Worm (Caenorhabditis elegans) whole organism, young adult: ENCODE results near the gene Y97E10AR.8.

Source experiments
- B0261.1 ChIP-seq: sonication (generic microtip); optimal IDR thresholded peaks from 2 replicates; lab custom pipeline; 2016; ENCODE audit warnings: mild to moderate bottlenecking, missing genetic modification characterization, moderate library complexity, missing compliant biosample characterization
- B0336.3 ChIP-seq: fragments of 200-800 bp; sonication (Bioruptor generic); IDR thresholded peaks from 2 replicates; pipeline ENCODE4 v1.3.6; 2022; ENCODE audit warnings: missing genetic modification characterization, missing compliant biosample characterization
- C06A6.2 ChIP-seq: fragments of 200-800 bp; sonication (Bioruptor generic); conservative IDR thresholded peaks from 2 replicates; pipeline ENCODE4 v1.3.6; 2022; ENCODE audit warnings: missing genetic modification characterization, missing compliant biosample characterization
- D2030.7 ChIP-seq: fragments of 200-800 bp; sonication (Bioruptor generic); IDR thresholded peaks from 2 replicates; pipeline ENCODE4 v1.3.6; 2022; ENCODE audit warnings: missing genetic modification reagents, missing genetic modification characterization, missing compliant biosample characterization
- F49E8.2 ChIP-seq: sonication (generic microtip); optimal IDR thresholded peaks from 3 replicates; lab custom pipeline; 2017; ENCODE audit warnings: missing genetic modification characterization, mild to moderate bottlenecking, missing compliant biosample characterization, antibody characterized with exemption, moderate library complexity; ENCODE audit not compliant: insufficient read depth
- F52B5.7 ChIP-seq: sonication (generic microtip); optimal IDR thresholded peaks from 2 replicates; lab custom pipeline; 2016; ENCODE audit warnings: mild to moderate bottlenecking, missing genetic modification characterization, missing compliant biosample characterization
- K11D2.4 ChIP-seq: fragments of 200-800 bp; sonication (Bioruptor generic); IDR thresholded peaks from 2 replicates; pipeline ENCODE4 v1.3.6; 2022; ENCODE audit warnings: missing genetic modification reagents, missing genetic modification characterization, missing compliant biosample characterization
- Y53G8AR.9 ChIP-seq: fragments of 200-800 bp; sonication (Bioruptor generic); conservative IDR thresholded peaks from 2 replicates; pipeline ENCODE4 v1.3.6; 2022; ENCODE audit warnings: missing genetic modification reagents, missing genetic modification characterization, missing compliant biosample characterization
- Y56A3A.18 ChIP-seq: fragments of 200-800 bp; sonication (Bioruptor generic); IDR thresholded peaks from 2 replicates; pipeline ENCODE4 v1.3.6; 2022; ENCODE audit warnings: missing genetic modification reagents, missing genetic modification characterization, missing compliant biosample characterization
- ama-1 ChIP-seq, 3 experiments: fragments of 150-350 bp in 1 of 3; sonication (generic microtip) in 2 of 3; optimal IDR thresholded peaks; 2 replicates each; lab custom pipeline; 2014 to 2018; ENCODE audit warnings: missing biosample characterization in 2 of 3, missing genetic modification characterization in 2 of 3, missing genetic modification reagents in 2 of 3
- atf-7 ChIP-seq: sonication (generic microtip); optimal IDR thresholded peaks from 2 replicates; lab custom pipeline; 2017; ENCODE audit warnings: mild to moderate bottlenecking, missing genetic modification characterization, missing compliant biosample characterization
- attf-3 ChIP-seq: fragments of 200-800 bp; sonication (Bioruptor generic); conservative IDR thresholded peaks from 2 replicates; pipeline ENCODE4 v1.3.6; 2022; ENCODE audit warnings: missing genetic modification reagents, missing genetic modification characterization, missing compliant biosample characterization
- cebp-1 ChIP-seq, 2 experiments: fragments of 200-800 bp in 1 of 2; sonication (Bioruptor generic) in 1 of 2; sonication (generic microtip) in 1 of 2; IDR thresholded peaks in 1 of 2; optimal IDR thresholded peaks in 1 of 2; 2 replicates each; pipeline versions ENCODE4 v1.3.6 to Lab custom; 2017 to 2022; ENCODE audit warnings: missing compliant biosample characterization in 2 of 2, missing genetic modification characterization in 2 of 2, mild to moderate bottlenecking in 1 of 2, missing genetic modification reagents in 1 of 2, moderate library complexity in 1 of 2
- ceh-79 ChIP-seq: sonication (generic microtip); optimal IDR thresholded peaks from 2 replicates; lab custom pipeline; 2017; ENCODE audit warnings: mild to moderate bottlenecking, missing genetic modification characterization, missing compliant biosample characterization
- ceh-91 ChIP-seq: fragments of 200-800 bp; sonication (Bioruptor generic); IDR thresholded peaks from 2 replicates; pipeline ENCODE4 v1.3.6; 2022; ENCODE audit warnings: missing genetic modification reagents, missing genetic modification characterization, missing compliant biosample characterization
- dpff-1 ChIP-seq: sonication (generic microtip); optimal IDR thresholded peaks from 2 replicates; lab custom pipeline; 2017; ENCODE audit warnings: mild to moderate bottlenecking, missing genetic modification characterization, missing compliant biosample characterization
- egrh-3 ChIP-seq: fragments of 200-800 bp; sonication (Bioruptor generic); IDR thresholded peaks from 2 replicates; pipeline ENCODE4 v1.3.6; 2022; ENCODE audit warnings: missing genetic modification reagents, missing genetic modification characterization, missing compliant biosample characterization
- gei-17 ChIP-seq: fragments of 200-800 bp; sonication (Bioruptor generic); optimal IDR thresholded peaks from 2 replicates; lab custom pipeline; 2018; ENCODE audit warnings: mild to moderate bottlenecking, missing genetic modification characterization, missing compliant biosample characterization
- hlh-12 ChIP-seq: sonication (generic microtip); optimal IDR thresholded peaks from 2 replicates; lab custom pipeline; 2016; ENCODE audit warnings: missing genetic modification characterization, missing compliant biosample characterization
- hlh-26 ChIP-seq: fragments of 200-800 bp; sonication (Bioruptor generic); conservative IDR thresholded peaks from 2 replicates; pipeline ENCODE4 v1.3.6; 2022; ENCODE audit warnings: missing genetic modification reagents, missing genetic modification characterization, missing compliant biosample characterization
- hmg-1.2 ChIP-seq: fragments of 200-800 bp; sonication (Bioruptor generic); IDR thresholded peaks from 2 replicates; pipeline ENCODE4 v1.3.6; 2022; ENCODE audit warnings: missing genetic modification reagents, missing genetic modification characterization, missing compliant biosample characterization
- hmg-20 ChIP-seq: fragments of 200-800 bp; sonication (Bioruptor generic); IDR thresholded peaks from 2 replicates; pipeline ENCODE4 v1.3.6; 2022; ENCODE audit warnings: missing genetic modification reagents, missing genetic modification characterization, missing compliant biosample characterization
- hsf-1 ChIP-seq: fragments of 200-800 bp; sonication (Bioruptor generic); IDR thresholded peaks from 2 replicates; pipeline ENCODE4 v1.3.6; 2022; ENCODE audit warnings: missing genetic modification reagents, missing genetic modification characterization, missing compliant biosample characterization
- lin-26 ChIP-seq: fragments of 200-800 bp; sonication (Bioruptor generic); IDR thresholded peaks from 2 replicates; pipeline ENCODE4 v1.3.6; 2022; ENCODE audit warnings: missing genetic modification reagents, missing genetic modification characterization, missing compliant biosample characterization
- lin-54 ChIP-seq: fragments of 200-800 bp; sonication (Bioruptor generic); optimal IDR thresholded peaks from 2 replicates; lab custom pipeline; 2018; ENCODE audit warnings: mild to moderate bottlenecking, missing genetic modification characterization, missing compliant biosample characterization
- madf-10 ChIP-seq: sonication (generic microtip); optimal IDR thresholded peaks from 2 replicates; lab custom pipeline; 2016; ENCODE audit warnings: mild to moderate bottlenecking, missing genetic modification characterization, missing compliant biosample characterization
- madf-6 ChIP-seq: fragments of 200-800 bp; sonication (Bioruptor generic); IDR thresholded peaks from 2 replicates; pipeline ENCODE4 v1.3.6; 2022; ENCODE audit warnings: missing genetic modification reagents, missing genetic modification characterization, missing compliant biosample characterization
- madf-8 ChIP-seq: fragments of 200-800 bp; sonication (Bioruptor generic); conservative IDR thresholded peaks from 2 replicates; pipeline ENCODE4 v1.3.6; 2022; ENCODE audit warnings: missing genetic modification reagents, missing genetic modification characterization, missing compliant biosample characterization
- mel-28 ChIP-seq: sonication (generic microtip); optimal IDR thresholded peaks from 2 replicates; lab custom pipeline; 2016; ENCODE audit warnings: borderline replicate concordance, mild to moderate bottlenecking, missing genetic modification characterization, missing compliant biosample characterization
- nfya-1 ChIP-seq: sonication (generic microtip); optimal IDR thresholded peaks from 2 replicates; lab custom pipeline; 2017; ENCODE audit warnings: antibody characterized with exemption, missing compliant biosample characterization, missing genetic modification characterization, borderline replicate concordance; ENCODE audit not compliant: insufficient read depth
- nfyb-1 ChIP-seq: fragments of 200-800 bp; sonication (Bioruptor generic); IDR thresholded peaks from 2 replicates; pipeline ENCODE4 v1.3.6; 2022; ENCODE audit warnings: missing genetic modification reagents, missing genetic modification characterization, missing compliant biosample characterization
- nhr-120 ChIP-seq: fragments of 200-800 bp; sonication (Bioruptor generic); IDR thresholded peaks from 2 replicates; pipeline ENCODE4 v1.3.6; 2022; ENCODE audit warnings: missing genetic modification characterization, missing compliant biosample characterization
- nhr-179 ChIP-seq: sonication (generic microtip); optimal IDR thresholded peaks from 2 replicates; lab custom pipeline; 2016; ENCODE audit warnings: mild to moderate bottlenecking, missing genetic modification characterization, missing compliant biosample characterization
- nhr-27 ChIP-seq: fragments of 200-800 bp; sonication (Bioruptor generic); optimal IDR thresholded peaks from 2 replicates; lab custom pipeline; 2018; ENCODE audit warnings: mild to moderate bottlenecking, missing genetic modification characterization, moderate library complexity, missing compliant biosample characterization
- nhr-90 ChIP-seq: sonication (generic microtip); optimal IDR thresholded peaks from 2 replicates; lab custom pipeline; 2016; ENCODE audit warnings: missing genotype, mild to moderate bottlenecking, missing genetic modification characterization, missing compliant biosample characterization
- repo-1 ChIP-seq: sonication (generic microtip); optimal IDR thresholded peaks from 2 replicates; lab custom pipeline; 2017; ENCODE audit warnings: mild to moderate bottlenecking, missing genetic modification characterization, missing compliant biosample characterization
- rpc-1 ChIP-seq, 2 experiments: fragments of 150-350 bp in 1 of 2; sonication (generic microtip) in 1 of 2; optimal IDR thresholded peaks; 2 replicates each; lab custom pipeline; 2014 to 2018; ENCODE audit warnings: missing biosample characterization in 1 of 2, missing genetic modification characterization in 1 of 2, missing genetic modification reagents in 1 of 2, missing genotype in 1 of 2
- sdz-38 ChIP-seq: sonication (generic microtip); optimal IDR thresholded peaks from 2 replicates; lab custom pipeline; 2016; ENCODE audit warnings: missing genotype, missing genetic modification characterization, missing compliant biosample characterization
- sea-2 ChIP-seq: fragments of 200-800 bp; sonication (Bioruptor generic); IDR thresholded peaks from 2 replicates; pipeline ENCODE4 v1.3.6; 2022; ENCODE audit warnings: missing genetic modification characterization, missing compliant biosample characterization
- sptf-2 ChIP-seq: fragments of 200-800 bp; sonication (Bioruptor generic); optimal IDR thresholded peaks from 2 replicates; lab custom pipeline; 2018; ENCODE audit warnings: mild to moderate bottlenecking, missing genetic modification characterization, missing compliant biosample characterization
- unc-130 ChIP-seq: sonication (generic microtip); optimal IDR thresholded peaks from 2 replicates; lab custom pipeline; 2016; ENCODE audit warnings: missing genetic modification reagents, missing genetic modification characterization, missing compliant biosample characterization
- xnd-1 ChIP-seq: sonication (generic microtip); optimal IDR thresholded peaks from 2 replicates; lab custom pipeline; 2016; ENCODE audit warnings: missing genotype, missing genetic modification reagents, missing genetic modification characterization, missing compliant biosample characterization
- zfh-2 ChIP-seq: fragments of 200-800 bp; sonication (Bioruptor generic); conservative IDR thresholded peaks from 2 replicates; pipeline ENCODE4 v1.3.6; 2022; ENCODE audit warnings: missing genetic modification reagents, missing genetic modification characterization, missing compliant biosample characterization
- zim-3 ChIP-seq: sonication (generic microtip); optimal IDR thresholded peaks from 2 replicates; lab custom pipeline; 2017; ENCODE audit warnings: mild to moderate bottlenecking, missing genetic modification characterization, moderate library complexity, missing compliant biosample characterization
- ztf-22 ChIP-seq: fragments of 200-800 bp; sonication (Bioruptor generic); optimal IDR thresholded peaks from 2 replicates; lab custom pipeline; 2018; ENCODE audit warnings: mild to moderate bottlenecking, missing genetic modification characterization, moderate library complexity, missing compliant biosample characterization
- ztf-26 ChIP-seq: sonication (generic microtip); optimal IDR thresholded peaks from 2 replicates; lab custom pipeline; 2017; ENCODE audit warnings: missing genetic modification characterization, missing compliant biosample characterization
- ztf-3 ChIP-seq: fragments of 200-800 bp; sonication (Bioruptor generic); optimal IDR thresholded peaks from 2 replicates; lab custom pipeline; 2018; ENCODE audit warnings: mild to moderate bottlenecking, missing genetic modification characterization, missing compliant biosample characterization
- ztf-6 ChIP-seq: fragments of 200-800 bp; sonication (Bioruptor generic); IDR thresholded peaks from 2 replicates; pipeline ENCODE4 v1.3.6; 2022; ENCODE audit warnings: missing genetic modification reagents, missing genetic modification characterization, missing compliant biosample characterization

Gene Y97E10AR.8

DNA sequence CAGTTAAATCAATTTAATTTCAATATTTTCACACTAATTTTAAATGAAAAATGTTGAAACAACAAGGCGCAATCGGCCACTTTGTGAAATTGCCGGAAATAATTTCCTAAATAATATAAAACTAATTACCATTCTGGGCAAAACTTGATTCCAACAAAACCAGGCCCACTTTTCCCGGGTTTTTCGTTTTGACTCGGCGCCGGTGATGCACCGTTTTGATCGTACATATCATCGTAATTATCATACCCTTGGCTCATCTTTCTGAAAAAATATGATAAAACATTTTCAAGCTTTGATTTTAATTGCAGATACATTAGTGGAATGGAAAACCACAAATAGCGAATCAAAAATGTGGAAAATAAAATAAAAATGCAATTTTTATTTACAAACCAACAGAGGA, 6.9 kb downstream of the Y97E10AR.8 start, which contains the start of gene rpb-9 (continued):
- TF ChIP-seq lin-26 (no peak), rpc-1 (optimal IDR thresholded peaks at IDR 0.05; lab: Kevin White, UChicago) (no peak), rpc-1 (tag; optimal IDR thresholded peaks at IDR 0.05; lab: Kevin White, UChicago) (no peak), nhr-179 (tag; lab: Kevin White, UChicago) (no peak), xnd-1 (tag; lab: Kevin White, UChicago) (no peak), cebp-1 (GFP tag; IDR thresholded peaks at IDR 0.05; lab: Robert Waterston, UW) (no peak), cebp-1 (tag; optimal IDR thresholded peaks at IDR 0.05; lab: Kevin White, UChicago) (no peak), madf-10 (tag; lab: Kevin White, UChicago) (no peak), F52B5.7 (no peak), nfyb-1 (GFP tag; lab: Robert Waterston, UW) (0 out of 2 replicates have a peak, but pooled peaks have one; percentile 16), B0261.1 (tag; lab: Kevin White, UChicago) (no peak), lin-54 (GFP tag; lab: Kevin White, UChicago) (no peak), ceh-79 (tag; lab: Kevin White, UChicago) (no peak), zfh-2 (GFP tag; lab: Robert Waterston, UW) (no peak), B0336.3 (GFP tag; lab: Robert Waterston, UW) (peak; percentile 27; the same call in 1 of the 2 replicates), egrh-3 (no peak), madf-6 (GFP tag; lab: Robert Waterston, UW) (no peak), D2030.7 (GFP tag; lab: Robert Waterston, UW) (no peak), nhr-90 (no peak), ztf-6 (GFP tag; lab: Robert Waterston, UW) (no peak), madf-8 (no peak), attf-3 (GFP tag; lab: Robert Waterston, UW) (no peak), nhr-27 (no peak), hlh-26 (GFP tag; lab: Robert Waterston, UW) (no peak), sptf-2 (GFP tag; lab: Kevin White, UChicago) (no peak), hsf-1 (GFP tag; lab: Robert Waterston, UW) (0 out of 2 replicates have a peak, but pooled peaks have one; percentile 30), ztf-3 (GFP tag; lab: Kevin White, UChicago) (no peak), ama-1 (optimal IDR thresholded peaks at IDR 0.05; lab: Kevin White, UChicago) (peak; percentile 17), ama-1 (GFP tag; optimal IDR thresholded peaks at IDR 0.05; lab: Kevin White, UChicago) (no peak), gei-17 (GFP tag; lab: Kevin White, UChicago) (no peak), K11D2.4 (no peak), Y53G8AR.9 (no peak), repo-1 (tag; lab: Kevin White, UChicago) (no peak), ztf-26 (tag; lab: Kevin White, UChicago) (no peak), zim-3 (no peak), ztf-22 (GFP tag; lab: Kevin White, UChicago) (no peak), hmg-1.2 (GFP tag; lab: Robert Waterston, UW) (peak; percentile 24; the same call in 1 of the 2 replicates), ceh-91 (GFP tag; lab: Robert Waterston, UW) (no peak), atf-7 (no peak), unc-130 (no peak), nhr-120 (GFP tag; lab: Robert Waterston, UW) (no peak), dpff-1 (tag; lab: Kevin White, UChicago) (no peak), Y56A3A.18 (peak; percentile 25; the same call in 1 of the 2 replicates), F49E8.2 (tag; lab: Kevin White, UChicago) (peak; percentile 30), sdz-38 (tag; lab: Kevin White, UChicago) (no peak), sea-2 (GFP tag; lab: Robert Waterston, UW) (no peak), hlh-12 (tag; lab: Kevin White, UChicago) (no peak), hmg-20 (GFP tag; lab: Robert Waterston, UW) (no peak), nfya-1 (tag; lab: Kevin White, UChicago) (no peak), C06A6.2 (GFP tag; lab: Robert Waterston, UW) (no peak), mel-28 (tag; lab: Kevin White, UChicago) (no peak)
